Fruit fly (Drosophila melanogaster): ENCODE results near the gene LPCAT.

DNA sequence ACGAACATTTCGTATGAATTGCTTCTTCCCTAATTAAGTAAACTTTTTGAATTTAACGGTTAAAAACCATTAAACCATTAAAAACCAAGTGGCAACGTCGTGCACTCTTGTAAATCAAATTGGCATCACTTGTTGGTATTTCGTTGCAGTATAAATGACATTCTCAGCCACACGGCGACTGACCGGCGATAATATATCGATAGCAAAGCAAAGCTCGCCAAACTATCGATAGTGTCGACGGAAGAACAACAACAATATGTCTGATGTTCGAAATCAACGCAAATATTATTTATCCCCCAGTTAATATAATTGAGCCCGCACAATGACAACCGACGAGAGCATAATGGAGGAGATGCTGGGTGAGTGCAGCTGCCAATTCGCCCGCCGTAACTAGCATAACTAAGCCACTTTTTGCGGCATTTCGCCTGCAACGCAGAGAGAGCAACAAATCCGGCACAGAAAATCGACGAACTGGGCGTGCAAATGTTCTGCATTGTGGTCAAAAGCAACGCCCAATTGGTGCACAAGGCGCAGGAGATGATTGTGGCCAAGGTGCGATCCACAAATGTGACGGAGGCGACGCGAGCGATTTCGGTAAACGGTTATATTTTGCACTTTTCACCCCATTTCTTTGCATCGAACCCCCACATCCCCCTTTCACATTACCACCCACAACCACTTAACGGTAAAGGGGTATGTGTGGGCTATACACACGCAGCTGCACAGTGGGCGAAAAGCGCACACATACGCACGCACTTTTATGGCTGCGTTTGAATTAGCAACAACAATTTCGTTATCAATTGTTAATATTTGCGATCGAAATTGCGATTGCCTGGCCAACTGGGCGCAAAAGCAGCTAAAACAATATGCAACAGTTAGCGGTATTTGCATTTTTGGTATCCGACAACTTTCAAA is 21.3 kb upstream of the LPCAT start, which contains the start of gene Gga:
- TF ChIP-seq CG6854 (GFP tag; optimal IDR thresholded peaks at IDR 0.05): no peak
- TF ChIP-seq dsx (GFP tag; optimal IDR thresholded peaks at IDR 0.05; ENCODE audit: poor library complexity, severe bottlenecking): no peak
- TF ChIP-seq CG6276 (GFP tag; optimal IDR thresholded peaks at IDR 0.05): no peak
- TF ChIP-seq CG4318 (GFP tag; optimal IDR thresholded peaks at IDR 0.05): no peak
- TF ChIP-seq Sox102F (GFP tag; optimal IDR thresholded peaks at IDR 0.05): no peak
- TF ChIP-seq CG8119 (GFP tag; IDR thresholded peaks at IDR 0.05): no peak
- TF ChIP-seq dac (GFP tag; optimal IDR thresholded peaks at IDR 0.05): no peak
- TF ChIP-seq Eip78C (GFP tag): no peak
- no peak for TF ChIP-seq Lpt (GFP tag; optimal IDR thresholded peaks at IDR 0.05)
